Worm (Caenorhabditis elegans): ENCODE results near the gene pqn-65.

pqn-65 gene

ce11 chrX:4632088-4632487 is 12.7 kb upstream of the pqn-65 start, which contains the start of gene slcr-46.1:
TSS of gene slcr-46.1 (plus strand) at chrX:4632361.
- no peak for TF ChIP-seq unc-62 (GFP tag; optimal IDR thresholded peaks at IDR 0.05)

- no peak for TF ChIP-seq unc-62 (GFP tag; optimal IDR thresholded peaks at IDR 0.05)
Measured at ce11 chrX:4628817-4629575, 9.6 kb upstream of the pqn-65 start.

ce11 chrX:4628350-4628749 is 8.9 kb upstream of the pqn-65 start:
- no peak for TF ChIP-seq unc-62 (GFP tag; optimal IDR thresholded peaks at IDR 0.05)

ce11 chrX:4626891-4627290 is 7.5 kb upstream of the pqn-65 start:
- no peak for TF ChIP-seq unc-62 (GFP tag; optimal IDR thresholded peaks at IDR 0.05)

- no peak for TF ChIP-seq unc-62 (GFP tag; optimal IDR thresholded peaks at IDR 0.05)
Measured at ce11 chrX:4625080-4625479, 5.6 kb upstream of the pqn-65 start.

ce11 chrX:4623707-4624106 is 4.3 kb upstream of the pqn-65 start:
- no peak for TF ChIP-seq unc-62 (GFP tag; optimal IDR thresholded peaks at IDR 0.05)

ce11 chrX:4622024-4622423 is 2.6 kb upstream of the pqn-65 start, which contains the start of gene C46C11.3:
TSS of gene C46C11.3 (plus strand) at chrX:4622324.
- TF ChIP-seq unc-62 (GFP tag; optimal IDR thresholded peaks at IDR 0.05), result no peak

- TF ChIP-seq unc-62 (GFP tag; optimal IDR thresholded peaks at IDR 0.05), result no peak
Measured at ce11 chrX:4620019-4620418, 584 bp upstream of the pqn-65 start.

- TF ChIP-seq unc-62 (GFP tag; optimal IDR thresholded peaks at IDR 0.05), result no peak
Measured at ce11 chrX:4616832-4617231, 2.6 kb downstream of the pqn-65 start.

- TF ChIP-seq unc-62 (GFP tag; optimal IDR thresholded peaks at IDR 0.05), result no peak
Measured at ce11 chrX:4615034-4615433, 4.4 kb downstream of the pqn-65 start.

- TF ChIP-seq unc-62 (GFP tag; optimal IDR thresholded peaks at IDR 0.05), result no peak
Measured at ce11 chrX:4609635-4610034, 9.8 kb downstream of the pqn-65 start.

- no peak for TF ChIP-seq unc-62 (GFP tag; optimal IDR thresholded peaks at IDR 0.05)
Measured at ce11 chrX:4607300-4607699, 12.1 kb downstream of the pqn-65 start.

- no peak for TF ChIP-seq unc-62 (GFP tag; optimal IDR thresholded peaks at IDR 0.05)
Measured at ce11 chrX:4605828-4606227, 13.6 kb downstream of the pqn-65 start, which contains the start of gene spat-3. TSS of gene spat-3 (minus strand) at chrX:4605928.

- TF ChIP-seq unc-62 (GFP tag; optimal IDR thresholded peaks at IDR 0.05), result no peak
Measured at ce11 chrX:4604185-4604584, 15.2 kb downstream of the pqn-65 start.

ce11 chrX:4600987-4601386 is 18.4 kb downstream of the pqn-65 start:
- TF ChIP-seq unc-62 (GFP tag; optimal IDR thresholded peaks at IDR 0.05), result no peak

- TF ChIP-seq unc-62 (GFP tag; optimal IDR thresholded peaks at IDR 0.05), result no peak
Measured at ce11 chrX:4599526-4599925, 19.9 kb downstream of the pqn-65 start.

- TF ChIP-seq unc-62 (GFP tag; optimal IDR thresholded peaks at IDR 0.05), result no peak
Measured at ce11 chrX:4597419-4597818, 22.0 kb downstream of the pqn-65 start.

- no peak for TF ChIP-seq unc-62 (GFP tag; optimal IDR thresholded peaks at IDR 0.05)
Measured at ce11 chrX:4592250-4592649, 27.2 kb downstream of the pqn-65 start, which contains the start of gene flp-12. TSS of gene flp-12 (minus strand) at chrX:4592350.

All from whole organism, dauer.